Fruit fly (Drosophila melanogaster): Measurements from ENCODE around the gene Ada2b.

Gene Ada2b

DNA sequence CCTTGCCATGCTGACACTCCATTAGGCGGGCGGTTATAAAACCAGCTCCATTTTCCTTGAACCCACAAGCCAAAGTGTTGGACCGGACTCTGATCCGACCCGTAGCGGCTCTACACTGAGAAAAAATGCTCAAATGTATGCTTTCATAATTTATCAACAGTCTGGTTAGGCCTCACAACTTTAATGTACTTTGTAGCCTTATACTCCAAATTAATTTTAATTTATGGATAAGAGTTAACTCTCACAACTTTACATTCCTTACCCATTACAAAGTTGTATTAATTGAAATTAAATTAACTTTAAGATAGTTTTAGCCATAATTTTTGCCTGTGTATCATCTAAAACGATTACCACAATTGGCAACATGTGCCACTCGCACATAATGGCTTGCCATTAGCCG is 15.7 kb upstream of the Ada2b start (continued):
- no peak for TF ChIP-seq hth (optimal IDR thresholded peaks at IDR 0.05)
- TF ChIP-seq CG34224 (GFP tag; IDR thresholded peaks at IDR 0.05; ENCODE audit: partially characterized antibody): no peak
- peak; percentile 26 for TF ChIP-seq CG13424 (tag; optimal IDR thresholded peaks at IDR 0.05)
- TF ChIP-seq gfzf (GFP tag; optimal IDR thresholded peaks at IDR 0.05): no peak
- TF ChIP-seq Meics (GFP tag; optimal IDR thresholded peaks at IDR 0.05): peak; percentile 51
- TF ChIP-seq Ssrp (tag; optimal IDR thresholded peaks at IDR 0.05): no peak
- no peak for TF ChIP-seq slou (GFP tag; optimal IDR thresholded peaks at IDR 0.05)
- TF ChIP-seq Hey (tag; optimal IDR thresholded peaks at IDR 0.05): no peak
- TF ChIP-seq CG1233 (GFP tag; optimal IDR thresholded peaks at IDR 0.05): peak; percentile 27
- TF ChIP-seq CG18262 (tag; optimal IDR thresholded peaks at IDR 0.05): peak; percentile 6
- TF ChIP-seq CG17359 (tag; optimal IDR thresholded peaks at IDR 0.05): peak; percentile 19
- no peak for TF ChIP-seq CG5953 (GFP tag; IDR thresholded peaks at IDR 0.05)
- no peak for TF ChIP-seq az2 (GFP tag; optimal IDR thresholded peaks at IDR 0.05)
- no peak for TF ChIP-seq h (optimal IDR thresholded peaks at IDR 0.05)
- TF ChIP-seq Awh (GFP tag; IDR thresholded peaks at IDR 0.05): no peak
- TF ChIP-seq Hr78 (GFP tag; optimal IDR thresholded peaks at IDR 0.05): no peak
- TF ChIP-seq nerfin-1 (tag; optimal IDR thresholded peaks at IDR 0.05): no peak
- TF ChIP-seq her (GFP tag; optimal IDR thresholded peaks at IDR 0.05): no peak
- TF ChIP-seq stc (GFP tag; IDR thresholded peaks at IDR 0.05): no peak
- peak; percentile 1 for TF ChIP-seq CG10979 (tag; optimal IDR thresholded peaks at IDR 0.05)
- TF ChIP-seq Pdp1 (GFP tag; optimal IDR thresholded peaks at IDR 0.05): peak in 1 of 2 experiments; percentile 21
- no peak for TF ChIP-seq CG6791 (GFP tag; IDR thresholded peaks at IDR 0.05; ENCODE audit: partially characterized antibody)
- no peak for TF ChIP-seq wor (GFP tag; IDR thresholded peaks at IDR 0.05)
- TF ChIP-seq CG4328 (GFP tag; optimal IDR thresholded peaks at IDR 0.05): no peak
- peak; percentile 27 for TF ChIP-seq CG13624 (GFP tag; optimal IDR thresholded peaks at IDR 0.05)
- peak; percentile 54 for TF ChIP-seq lab (GFP tag; optimal IDR thresholded peaks at IDR 0.05)
- TF ChIP-seq CG2889 (GFP tag; IDR thresholded peaks at IDR 0.05): no peak
- TF ChIP-seq CG9727 (GFP tag; optimal IDR thresholded peaks at IDR 0.05): peak; percentile 23
- TF ChIP-seq YL-1 (GFP tag; optimal IDR thresholded peaks at IDR 0.05): no peak
- TF ChIP-seq CG4707 (GFP tag; optimal IDR thresholded peaks at IDR 0.05): no peak
- TF ChIP-seq corto (GFP tag; optimal IDR thresholded peaks at IDR 0.05): no peak
- no peak for TF ChIP-seq CG17829 (tag; optimal IDR thresholded peaks at IDR 0.05)
- TF ChIP-seq CG10959 (GFP tag; IDR thresholded peaks at IDR 0.05): no peak
- TF ChIP-seq CG8924 (tag; optimal IDR thresholded peaks at IDR 0.05): peak; percentile 24
- TF ChIP-seq CG12071 (GFP tag; optimal IDR thresholded peaks at IDR 0.05): peak; percentile 22
- TF ChIP-seq BtbVII (GFP tag; optimal IDR thresholded peaks at IDR 0.05): no peak
- peak; percentile 45 for TF ChIP-seq Fer1 (GFP tag; optimal IDR thresholded peaks at IDR 0.05)
- no peak for TF ChIP-seq CG3163 (GFP tag; optimal IDR thresholded peaks at IDR 0.05)
- no peak for TF ChIP-seq wdn (GFP tag; IDR thresholded peaks at IDR 0.05)
- no peak for TF ChIP-seq CG17802 (tag; optimal IDR thresholded peaks at IDR 0.05)
- peak; percentile 1 for TF ChIP-seq tin (GFP tag; optimal IDR thresholded peaks at IDR 0.05)
- no peak for TF ChIP-seq CG8281 (tag; optimal IDR thresholded peaks at IDR 0.05)
- TF ChIP-seq CG9932 (GFP tag; IDR thresholded peaks at IDR 0.05): peak; percentile 17; the same call in 1 of the 2 replicates
- no peak for TF ChIP-seq tx (GFP tag; optimal IDR thresholded peaks at IDR 0.05)
- no peak for TF ChIP-seq CG10565 (GFP tag; optimal IDR thresholded peaks at IDR 0.05)
- no peak for TF ChIP-seq Dref (GFP tag; IDR thresholded peaks at IDR 0.05)
- TF ChIP-seq CG8944 (GFP tag; optimal IDR thresholded peaks at IDR 0.05): no peak
- TF ChIP-seq Spps (tag; optimal IDR thresholded peaks at IDR 0.05): no peak
- peak; percentile 14 for TF ChIP-seq CG18619 (GFP tag; optimal IDR thresholded peaks at IDR 0.05)
- TF ChIP-seq Lhr (GFP tag; optimal IDR thresholded peaks at IDR 0.05): no peak
- TF ChIP-seq Dbx (GFP tag; IDR thresholded peaks at IDR 0.05): no peak

All from whole organism, embryonic.